Fruit fly (Drosophila melanogaster): ENCODE results near the gene 5-HT2B.

DNA sequence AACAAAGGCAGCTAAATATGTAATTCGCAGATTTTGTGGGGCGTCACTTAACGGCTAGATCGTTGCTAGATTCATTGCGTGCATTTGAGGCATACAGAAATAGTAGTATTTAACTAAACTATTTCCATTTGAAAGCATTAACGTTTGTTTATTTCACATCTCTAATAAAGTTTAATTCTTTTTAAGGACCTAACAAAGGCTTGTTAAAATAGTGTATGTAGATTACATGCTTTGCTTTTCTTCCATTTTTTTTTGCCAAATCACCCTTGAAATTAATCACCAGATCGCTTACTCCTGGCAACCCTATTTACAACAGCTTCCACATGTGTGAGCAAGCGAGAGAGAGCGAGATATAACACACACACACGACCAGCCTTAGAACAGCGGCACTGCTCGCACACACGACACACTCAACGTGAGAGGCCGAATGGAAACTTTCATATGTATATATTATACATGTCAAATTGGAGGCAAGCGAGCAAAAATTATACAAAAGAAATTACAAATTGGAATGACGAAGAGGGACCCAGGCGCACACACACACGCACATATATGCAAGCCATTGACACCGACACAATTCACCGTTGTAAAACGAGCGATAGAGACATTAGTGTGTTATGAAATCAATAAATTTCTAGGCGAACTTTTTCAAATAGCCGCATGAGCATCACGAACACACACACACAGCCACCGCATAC lies 81.3 kb downstream of the 5-HT2B start:
- TF ChIP-seq h (optimal IDR thresholded peaks at IDR 0.05), result no peak
- TF ChIP-seq Sin3A (optimal IDR thresholded peaks at IDR 0.05), result no peak
- no peak for TF ChIP-seq psq (optimal IDR thresholded peaks at IDR 0.05)
